Worm (Caenorhabditis elegans) whole organism, L4 larva: ENCODE data around the gene col-90.

Source experiments
- F49E8.2 ChIP-seq: sonication (generic microtip); optimal IDR thresholded peaks from 2 replicates; lab custom pipeline; 2016; ENCODE audit warnings: missing compliant biosample characterization, mild to moderate bottlenecking, missing genetic modification characterization, borderline replicate concordance
- Y5F2A.4 ChIP-seq: fragments of 200-800 bp; sonication (Bioruptor generic); optimal IDR thresholded peaks from 2 replicates; lab custom pipeline; 2018; ENCODE audit warnings: mild to moderate bottlenecking, missing genetic modification characterization, missing compliant biosample characterization
- ZK546.5 ChIP-seq, 2 experiments: sonication (generic microtip); optimal IDR thresholded peaks; 2 replicates each; lab custom pipeline; 2017; ENCODE audit warnings: missing biosample characterization in 2 of 2, missing genetic modification characterization in 2 of 2
- aha-1 ChIP-seq: fragments of 150-350 bp; peaks from one replicate; lab custom pipeline; 2014; ENCODE audit warnings: missing biosample characterization, missing genetic modification characterization
- aly-2 ChIP-seq: sonication (generic microtip); optimal IDR thresholded peaks from 2 replicates; lab custom pipeline; 2018; ENCODE audit warnings: missing biosample characterization, missing genetic modification characterization
- arid-1 ChIP-seq: fragments of 200-800 bp; sonication (Bioruptor generic); conservative IDR thresholded peaks from 2 replicates; pipeline ENCODE4 v1.3.6; 2022; ENCODE audit warnings: missing genetic modification reagents, missing genetic modification characterization, missing compliant biosample characterization
- ceh-20 ChIP-seq: fragments of 200-800 bp; sonication (Bioruptor generic); IDR thresholded peaks from 2 replicates; pipeline ENCODE4 v1.3.6; 2022; ENCODE audit warnings: missing genetic modification reagents, missing genetic modification characterization, missing compliant biosample characterization
- ceh-44 ChIP-seq: fragments of 200-800 bp; sonication (Bioruptor generic); IDR thresholded peaks from 2 replicates; pipeline ENCODE4 v1.3.6; 2022; ENCODE audit warnings: missing genetic modification reagents, missing genetic modification characterization, missing compliant biosample characterization
- ceh-82 ChIP-seq: sonication (generic microtip); optimal IDR thresholded peaks from 2 replicates; lab custom pipeline; 2017; ENCODE audit warnings: missing biosample characterization, missing genetic modification characterization
- cey-2 ChIP-seq: sonication (generic microtip); optimal IDR thresholded peaks from 3 replicates; lab custom pipeline; 2017; ENCODE audit warnings: missing genetic modification characterization, mild to moderate bottlenecking, missing compliant biosample characterization, antibody characterized with exemption, borderline replicate concordance; ENCODE audit not compliant: insufficient read depth
- daf-16 ChIP-seq, 3 experiments: sonication (generic microtip); optimal IDR thresholded peaks; 2 replicates each; lab custom pipeline; 2016 to 2017; ENCODE audit warnings: missing genetic modification characterization in 3 of 3, missing genetic modification reagents in 3 of 3, mild to moderate bottlenecking in 2 of 3, missing compliant biosample characterization in 2 of 3, missing biosample characterization in 1 of 3, moderate library complexity in 1 of 3
- dmd-8 ChIP-seq: fragments of 200-800 bp; sonication (Bioruptor generic); IDR thresholded peaks from 2 replicates; pipeline ENCODE4 v1.3.6; 2022; ENCODE audit warnings: missing genetic modification characterization, missing compliant biosample characterization
- dpl-1 ChIP-seq: fragments of 150-350 bp; optimal IDR thresholded peaks from 2 replicates; lab custom pipeline; 2014; ENCODE audit warnings: missing biosample characterization, missing genetic modification reagents, missing genetic modification characterization
- dve-1 ChIP-seq: sonication (generic microtip); optimal IDR thresholded peaks from 2 replicates; lab custom pipeline; 2017; ENCODE audit warnings: antibody characterized with exemption, mild to moderate bottlenecking, missing genetic modification characterization, missing compliant biosample characterization; ENCODE audit not compliant: insufficient read depth
- egl-27 ChIP-seq: sonication (generic microtip); optimal IDR thresholded peaks from 3 replicates; lab custom pipeline; 2017; ENCODE audit warnings: missing biosample characterization, missing genetic modification reagents, missing genetic modification characterization
- egl-43 ChIP-seq: fragments of 200-800 bp; sonication (Bioruptor generic); IDR thresholded peaks from 2 replicates; pipeline ENCODE4 v1.3.6; 2022; ENCODE audit warnings: missing genetic modification reagents, missing genetic modification characterization, missing compliant biosample characterization
- hlh-11 ChIP-seq: fragments of 200-800 bp; sonication (Bioruptor generic); optimal IDR thresholded peaks from 2 replicates; lab custom pipeline; 2018; ENCODE audit warnings: mild to moderate bottlenecking, missing genetic modification characterization, missing compliant biosample characterization
- hmg-1.1 ChIP-seq: fragments of 200-800 bp; sonication (Bioruptor generic); IDR thresholded peaks from 2 replicates; pipeline ENCODE4 v1.3.6; 2022; ENCODE audit warnings: missing genetic modification reagents, missing genetic modification characterization, missing compliant biosample characterization
- jun-1 ChIP-seq: fragments of 150-350 bp; optimal IDR thresholded peaks from 2 replicates; lab custom pipeline; 2014; ENCODE audit warnings: missing biosample characterization, missing genetic modification reagents, missing genetic modification characterization
- lin-13 ChIP-seq: fragments of 150-350 bp; optimal IDR thresholded peaks from 2 replicates; lab custom pipeline; 2014; ENCODE audit warnings: missing biosample characterization, missing genetic modification reagents, missing genetic modification characterization
- lin-15B ChIP-seq: fragments of 150-350 bp; sonication (generic microtip); optimal IDR thresholded peaks from 3 replicates; lab custom pipeline; 2014; ENCODE audit warnings: missing biosample characterization, missing genetic modification characterization
- lir-3 ChIP-seq: sonication (generic microtip); optimal IDR thresholded peaks from 2 replicates; lab custom pipeline; 2016; ENCODE audit warnings: mild to moderate bottlenecking, missing genetic modification characterization, missing compliant biosample characterization
- lsy-2 ChIP-seq, 2 experiments: fragments of 150-350 bp in 1 of 2; sonication (generic microtip) in 1 of 2; optimal IDR thresholded peaks; 2 replicates each; lab custom pipeline; 2014 to 2017; ENCODE audit warnings: missing biosample characterization in 2 of 2, missing genetic modification characterization in 2 of 2
- mdl-1 ChIP-seq, 2 experiments: fragments of 150-350 bp in 1 of 2; sonication (generic microtip) in 1 of 2; optimal IDR thresholded peaks; 2 replicates each; lab custom pipeline; 2014 to 2017; ENCODE audit warnings: missing biosample characterization in 2 of 2, missing genetic modification characterization in 2 of 2
- mep-1 ChIP-seq: fragments of 150-350 bp; sonication (generic microtip); optimal IDR thresholded peaks from 3 replicates; lab custom pipeline; 2014; ENCODE audit warnings: missing biosample characterization, missing genetic modification characterization
- mes-2 ChIP-seq: sonication (generic microtip); optimal IDR thresholded peaks from 2 replicates; lab custom pipeline; 2016; ENCODE audit warnings: missing genotype, mild to moderate bottlenecking, missing genetic modification characterization, missing compliant biosample characterization; ENCODE audit not compliant: poor library complexity, severe bottlenecking
- mxl-2 ChIP-seq: fragments of 200-800 bp; sonication (Bioruptor generic); conservative IDR thresholded peaks from 2 replicates; pipeline ENCODE4 v1.3.6; 2022; ENCODE audit warnings: missing genetic modification reagents, missing genetic modification characterization, missing compliant biosample characterization
- nhr-28 ChIP-seq: fragments of 150-350 bp; optimal IDR thresholded peaks from 2 replicates; lab custom pipeline; 2014; ENCODE audit warnings: missing biosample characterization, missing genetic modification characterization
- nhr-41 ChIP-seq: fragments of 200-800 bp; sonication (Bioruptor generic); IDR thresholded peaks from 2 replicates; pipeline ENCODE4 v1.3.6; 2022; ENCODE audit warnings: missing genetic modification reagents, missing genetic modification characterization, missing compliant biosample characterization
- nhr-6 ChIP-seq: fragments of 150-350 bp; optimal IDR thresholded peaks from 2 replicates; lab custom pipeline; 2014; ENCODE audit warnings: missing biosample characterization, missing genetic modification characterization
- pha-4 ChIP-seq, 2 experiments: fragments of 150-350 bp in 1 of 2; fragments of 200-800 bp in 1 of 2; sonication (Bioruptor generic) in 1 of 2; IDR thresholded peaks in 1 of 2; optimal IDR thresholded peaks in 1 of 2; 2 replicates each; pipeline versions ENCODE4 v1.3.6 to Lab custom; 2014 to 2022; ENCODE audit warnings: missing genetic modification characterization in 2 of 2, missing genetic modification reagents in 2 of 2, missing biosample characterization in 1 of 2, missing compliant biosample characterization in 1 of 2
- php-3 ChIP-seq: fragments of 200-800 bp; sonication (Bioruptor generic); IDR thresholded peaks from 2 replicates; pipeline ENCODE4 v1.3.6; 2022; ENCODE audit warnings: missing genetic modification reagents, missing genetic modification characterization, missing compliant biosample characterization
- rbr-2 ChIP-seq: sonication (generic microtip); optimal IDR thresholded peaks from 2 replicates; lab custom pipeline; 2016; ENCODE audit warnings: missing genotype, missing genetic modification characterization, missing compliant biosample characterization
- set-16 ChIP-seq: fragments of 200-800 bp; sonication (Bioruptor generic); IDR thresholded peaks from 2 replicates; pipeline ENCODE4 v1.3.6; 2022; ENCODE audit warnings: missing genetic modification reagents, missing genetic modification characterization, missing compliant biosample characterization
- zfp-2 ChIP-seq: sonication (generic microtip); optimal IDR thresholded peaks from 2 replicates; lab custom pipeline; 2016; ENCODE audit warnings: mild to moderate bottlenecking, missing genetic modification characterization, missing compliant biosample characterization
- zip-2 ChIP-seq: fragments of 150-350 bp; optimal IDR thresholded peaks from 2 replicates; lab custom pipeline; 2014; ENCODE audit warnings: missing biosample characterization, missing genetic modification characterization
- ztf-7 ChIP-seq: fragments of 150-350 bp; optimal IDR thresholded peaks from 2 replicates; lab custom pipeline; 2014; ENCODE audit warnings: missing biosample characterization, missing genetic modification characterization

Gene col-90

ce11 chrIII:7978289-7978688 lies 29.7 kb downstream of the col-90 start (continued):
- no peak for TF ChIP-seq rbr-2 (tag; lab: Kevin White, UChicago)

DNA sequence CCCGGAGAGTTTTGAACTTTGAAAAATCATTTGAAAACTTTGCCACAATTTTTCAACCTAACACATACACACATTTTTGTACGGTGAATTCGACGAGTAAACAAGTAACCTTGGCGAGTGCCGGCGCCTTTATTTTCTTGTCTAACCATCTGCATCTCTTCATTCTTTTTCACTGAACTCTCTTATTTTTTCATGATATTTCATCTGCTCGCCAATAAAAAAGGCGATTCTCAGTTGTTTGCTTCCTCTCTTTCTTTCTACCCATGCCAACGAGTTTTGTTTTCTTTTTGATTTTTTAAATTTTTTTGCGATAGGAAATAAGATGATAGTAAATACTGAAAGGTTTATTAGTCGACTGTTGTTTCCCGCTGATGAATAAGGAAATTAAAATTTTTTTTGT lies 30.1 kb downstream of the col-90 start:
- TF ChIP-seq lin-13 (GFP tag; lab: Kevin White, UChicago) (no peak), ceh-44 (GFP tag; lab: Robert Waterston, UW) (no peak), ztf-7 (tag; lab: Kevin White, UChicago) (peak; percentile 16), cey-2 (tag; lab: Kevin White, UChicago) (no peak), lin-15B (tag; lab: Kevin White, UChicago) (no peak), aly-2 (no peak), hmg-1.1 (GFP tag; lab: Robert Waterston, UW) (peak; percentile 54), nhr-41 (GFP tag; lab: Robert Waterston, UW) (no peak), ZK546.5 (tag; optimal IDR thresholded peaks at IDR 0.05; lab: Kevin White, UChicago) (no peak), egl-27 (tag; lab: Kevin White, UChicago) (no peak), Y5F2A.4 (GFP tag; lab: Kevin White, UChicago) (no peak), nhr-28 (tag; lab: Kevin White, UChicago) (peak; percentile 44), dve-1 (tag; lab: Kevin White, UChicago) (peak; percentile 62), lsy-2 (tag; optimal IDR thresholded peaks at IDR 0.05; lab: Kevin White, UChicago) (peak in 1 of 2 experiments; percentile 44), mes-2 (tag; lab: Kevin White, UChicago) (peak; percentile 26), arid-1 (GFP tag; lab: Robert Waterston, UW) (no peak), pha-4 (GFP tag; IDR thresholded peaks at IDR 0.05; lab: Robert Waterston, UW) (no peak), pha-4 (tag; optimal IDR thresholded peaks at IDR 0.05; lab: Kevin White, UChicago) (peak; percentile 64), dpl-1 (GFP tag; lab: Kevin White, UChicago) (peak; percentile 11), ceh-82 (no peak), hlh-11 (tag; lab: Kevin White, UChicago) (peak; percentile 75), daf-16 (GFP tag; optimal IDR thresholded peaks at IDR 0.05; lab: Kevin White, UChicago) (peak in 1 of 2 experiments; percentile 23), daf-16 (tag; optimal IDR thresholded peaks at IDR 0.05; lab: Kevin White, UChicago) (peak; percentile 92), zip-2 (tag; lab: Kevin White, UChicago) (no peak), mxl-2 (no peak), ceh-20 (GFP tag; lab: Robert Waterston, UW) (no peak), mep-1 (tag; lab: Kevin White, UChicago) (peak; percentile 46), php-3 (GFP tag; lab: Robert Waterston, UW) (peak; percentile 51; the same call in 1 of the 2 replicates), aha-1 (tag; lab: Kevin White, UChicago) (peak; percentile 67), zfp-2 (tag; lab: Kevin White, UChicago) (no peak), nhr-6 (tag; lab: Kevin White, UChicago) (peak; percentile 60), F49E8.2 (no peak), jun-1 (peak; percentile 6), mdl-1 (tag; optimal IDR thresholded peaks at IDR 0.05; lab: Kevin White, UChicago) (peak in 1 of 2 experiments; percentile 23)

- no peak for TF ChIP-seq lir-3 (tag; lab: Kevin White, UChicago)
- 0 out of 2 replicates have a peak, but pooled peaks have one; percentile 16 for TF ChIP-seq egl-43 (GFP tag; lab: Robert Waterston, UW)
Measured at ce11 chrIII:7979659-7980058, 31.0 kb downstream of the col-90 start, which contains the start of gene clp-1. Gene clp-1, plus strand, starts transcription at chrIII:7979959.

ce11 chrIII:7981233-7981632 lies 32.6 kb downstream of the col-90 start:
- TF ChIP-seq set-16 (peak; percentile 66), ZK546.5 (tag; optimal IDR thresholded peaks at IDR 0.05; lab: Kevin White, UChicago) (no peak), dmd-8 (GFP tag; lab: Robert Waterston, UW) (no peak)
- TF ChIP-seq, all 104 proteins: peak for 1
